Worm (Caenorhabditis elegans) whole organism, L2 larva: ENCODE data around the gene lin-37.

Source experiments
- C34F6.9 ChIP-seq: fragments of 150-350 bp; optimal IDR thresholded peaks from 2 replicates; lab custom pipeline; 2014; ENCODE audit warnings: missing biosample characterization, missing genetic modification characterization
- F13H6.1 ChIP-seq: sonication (generic microtip); optimal IDR thresholded peaks from 2 replicates; lab custom pipeline; 2016; ENCODE audit warnings: missing genetic modification characterization, missing compliant biosample characterization
- R02D3.7 ChIP-seq: fragments of 150-350 bp; optimal IDR thresholded peaks from 2 replicates; lab custom pipeline; 2014; ENCODE audit warnings: missing biosample characterization, missing genetic modification characterization
- ZK546.5 ChIP-seq: sonication (generic microtip); optimal IDR thresholded peaks from 2 replicates; lab custom pipeline; 2017; ENCODE audit warnings: missing biosample characterization, missing genetic modification characterization
- aly-2 ChIP-seq: fragments of 150-350 bp; optimal IDR thresholded peaks from 2 replicates; lab custom pipeline; 2014; ENCODE audit warnings: missing biosample characterization, missing genetic modification characterization
- ama-1 ChIP-seq: fragments of 150-350 bp; optimal IDR thresholded peaks from 2 replicates; lab custom pipeline; 2018; ENCODE audit warnings: inconsistent platforms
- blmp-1 ChIP-seq: sonication (generic microtip); optimal IDR thresholded peaks from 2 replicates; lab custom pipeline; 2017; ENCODE audit warnings: missing genetic modification characterization, mild to moderate bottlenecking, missing compliant biosample characterization, antibody characterized with exemption, moderate library complexity; ENCODE audit not compliant: insufficient read depth
- ceh-16 ChIP-seq: fragments of 150-350 bp; optimal IDR thresholded peaks from 2 replicates; lab custom pipeline; 2014; ENCODE audit warnings: missing biosample characterization, missing genetic modification characterization
- ceh-82 ChIP-seq: fragments of 150-350 bp; optimal IDR thresholded peaks from 2 replicates; lab custom pipeline; 2014; ENCODE audit warnings: missing biosample characterization, missing genetic modification characterization
- crh-2 ChIP-seq: sonication (generic microtip); optimal IDR thresholded peaks from 2 replicates; lab custom pipeline; 2017; ENCODE audit warnings: missing biosample characterization, missing genetic modification characterization
- egl-27 ChIP-seq: sonication (generic microtip); optimal IDR thresholded peaks from 3 replicates; lab custom pipeline; 2017; ENCODE audit warnings: missing biosample characterization, missing genetic modification reagents, missing genetic modification characterization
- elt-1 ChIP-seq: fragments of 150-350 bp; optimal IDR thresholded peaks from 2 replicates; lab custom pipeline; 2014; ENCODE audit warnings: missing biosample characterization, missing genetic modification characterization
- fos-1 ChIP-seq: fragments of 150-350 bp; optimal IDR thresholded peaks from 2 replicates; lab custom pipeline; 2014; ENCODE audit warnings: missing biosample characterization, missing genetic modification characterization
- gmeb-1 ChIP-seq: fragments of 150-350 bp; optimal IDR thresholded peaks from 2 replicates; lab custom pipeline; 2014; ENCODE audit warnings: missing biosample characterization, missing genetic modification characterization
- lin-11 ChIP-seq: fragments of 150-350 bp; sonication (generic microtip); optimal IDR thresholded peaks from 2 replicates; lab custom pipeline; 2014; ENCODE audit warnings: missing biosample characterization, missing genetic modification characterization, inconsistent platforms, mixed read lengths
- lin-13 ChIP-seq: fragments of 150-350 bp; optimal IDR thresholded peaks from 2 replicates; lab custom pipeline; 2014; ENCODE audit warnings: missing biosample characterization, missing genetic modification reagents, missing genetic modification characterization
- lin-39 ChIP-seq: fragments of 150-350 bp; optimal IDR thresholded peaks from 2 replicates; lab custom pipeline; 2014; ENCODE audit warnings: missing biosample characterization, missing genetic modification reagents, missing genetic modification characterization
- lsy-2 ChIP-seq, 2 experiments: fragments of 150-350 bp in 1 of 2; sonication (generic microtip) in 1 of 2; optimal IDR thresholded peaks; 2 replicates each; lab custom pipeline; 2014 to 2017; ENCODE audit warnings: missing biosample characterization in 2 of 2, missing genetic modification characterization in 2 of 2
- mab-5 ChIP-seq: fragments of 150-350 bp; optimal IDR thresholded peaks from 2 replicates; lab custom pipeline; 2014; ENCODE audit warnings: missing biosample characterization, missing genetic modification characterization
- mdl-1 ChIP-seq, 2 experiments: fragments of 150-350 bp in 1 of 2; sonication (generic microtip) in 1 of 2; optimal IDR thresholded peaks; 2 replicates each; lab custom pipeline; 2017; ENCODE audit warnings: missing biosample characterization in 2 of 2, missing genetic modification characterization in 2 of 2
- nhr-10 ChIP-seq: sonication (generic microtip); optimal IDR thresholded peaks from 2 replicates; lab custom pipeline; 2017; ENCODE audit warnings: missing biosample characterization, missing genetic modification characterization
- nhr-12 ChIP-seq: fragments of 150-350 bp; optimal IDR thresholded peaks from 2 replicates; lab custom pipeline; 2014; ENCODE audit warnings: missing biosample characterization, missing genetic modification characterization
- nhr-129 ChIP-seq: fragments of 150-350 bp; optimal IDR thresholded peaks from 2 replicates; lab custom pipeline; 2014; ENCODE audit warnings: missing biosample characterization, missing genetic modification characterization
- nhr-21 ChIP-seq: fragments of 150-350 bp; optimal IDR thresholded peaks from 2 replicates; lab custom pipeline; 2014; ENCODE audit warnings: missing biosample characterization, missing genetic modification characterization
- nhr-23 ChIP-seq: fragments of 150-350 bp; optimal IDR thresholded peaks from 2 replicates; lab custom pipeline; 2014; ENCODE audit warnings: missing biosample characterization, missing genetic modification reagents, missing genetic modification characterization
- nhr-237 ChIP-seq: fragments of 150-350 bp; optimal IDR thresholded peaks from 2 replicates; lab custom pipeline; 2014; ENCODE audit warnings: missing biosample characterization, missing genetic modification characterization
- nhr-25 ChIP-seq: fragments of 150-350 bp; sonication (generic microtip); optimal IDR thresholded peaks from 3 replicates; lab custom pipeline; 2014; ENCODE audit warnings: missing biosample characterization, missing genetic modification characterization
- nhr-6 ChIP-seq: fragments of 150-350 bp; optimal IDR thresholded peaks from 2 replicates; lab custom pipeline; 2014; ENCODE audit warnings: missing biosample characterization, missing genetic modification characterization
- nhr-77 ChIP-seq: fragments of 150-350 bp; optimal IDR thresholded peaks from 2 replicates; lab custom pipeline; 2014; ENCODE audit warnings: missing biosample characterization, missing genetic modification characterization
- peb-1 ChIP-seq: fragments of 150-350 bp; optimal IDR thresholded peaks from 2 replicates; lab custom pipeline; 2014; ENCODE audit warnings: missing biosample characterization, missing genetic modification characterization
- sem-4 ChIP-seq: fragments of 150-350 bp; optimal IDR thresholded peaks from 2 replicates; lab custom pipeline; 2014; ENCODE audit warnings: missing biosample characterization, missing genetic modification reagents, missing genetic modification characterization
- skn-1 ChIP-seq: sonication (generic microtip); optimal IDR thresholded peaks from 2 replicates; lab custom pipeline; 2017; ENCODE audit warnings: missing biosample characterization, missing genetic modification characterization
- sma-3 ChIP-seq: sonication (generic microtip); optimal IDR thresholded peaks from 2 replicates; lab custom pipeline; 2016; ENCODE audit warnings: missing genetic modification reagents, missing genetic modification characterization, missing compliant biosample characterization
- sma-9 ChIP-seq, 2 experiments: fragments of 150-350 bp in 1 of 2; sonication (generic microtip) in 1 of 2; optimal IDR thresholded peaks; 2 replicates each; lab custom pipeline; 2014 to 2016; ENCODE audit warnings: missing genetic modification characterization in 2 of 2, mild to moderate bottlenecking in 1 of 2, missing biosample characterization in 1 of 2, missing compliant biosample characterization in 1 of 2, missing genetic modification reagents in 1 of 2, moderate library complexity in 1 of 2
- snpc-4 ChIP-seq: fragments of 150-350 bp; optimal IDR thresholded peaks from 2 replicates; lab custom pipeline; 2014; ENCODE audit warnings: missing biosample characterization, missing genetic modification characterization
- unc-55 ChIP-seq: fragments of 150-350 bp; sonication (generic microtip); optimal IDR thresholded peaks from 3 replicates; lab custom pipeline; 2014; ENCODE audit warnings: missing biosample characterization, missing genetic modification reagents, missing genetic modification characterization
- zag-1 ChIP-seq: fragments of 150-350 bp; optimal IDR thresholded peaks from 2 replicates; lab custom pipeline; 2014; ENCODE audit warnings: missing biosample characterization, missing genetic modification characterization
- ztf-1 ChIP-seq: fragments of 200-800 bp; sonication (Bioruptor generic); conservative IDR thresholded peaks from 2 replicates; pipeline ENCODE4 v1.3.6; 2022; ENCODE audit warnings: missing genetic modification characterization, missing compliant biosample characterization
- ztf-11 ChIP-seq: sonication (generic microtip); optimal IDR thresholded peaks from 2 replicates; lab custom pipeline; 2017; ENCODE audit warnings: missing biosample characterization, missing genetic modification characterization
- ztf-4 ChIP-seq: fragments of 150-350 bp; optimal IDR thresholded peaks from 2 replicates; lab custom pipeline; 2014; ENCODE audit warnings: missing biosample characterization, missing genetic modification characterization

The lin-37 gene

ce11 chrIII:7072452-7072851 lies at the start of gene lin-37:
Gene lin-37, minus strand, starts transcription at chrIII:7072552.
- no peak for TF ChIP-seq elt-1
- TF ChIP-seq ztf-4 = no peak
- TF ChIP-seq nhr-10 = no peak
- no peak for TF ChIP-seq zag-1 (tag; lab: Kevin White, UChicago)
- no peak for TF ChIP-seq lin-11 (tag; lab: Kevin White, UChicago)
- no peak for TF ChIP-seq nhr-23 (tag; lab: Kevin White, UChicago)
- no peak for TF ChIP-seq peb-1 (tag; lab: Kevin White, UChicago)
- TF ChIP-seq egl-27 = no peak
- TF ChIP-seq C34F6.9 (tag; lab: Kevin White, UChicago) = no peak
- TF ChIP-seq ZK546.5 = no peak
- TF ChIP-seq F13H6.1 (tag; lab: Kevin White, UChicago) = no peak
- no peak for TF ChIP-seq mab-5
- TF ChIP-seq nhr-12 (tag; lab: Kevin White, UChicago) = no peak
- no peak for TF ChIP-seq ztf-1 (GFP tag; lab: Robert Waterston, UW)
- TF ChIP-seq lin-39 (tag; lab: Kevin White, UChicago) = no peak
- TF ChIP-seq sma-9 (GFP tag; optimal IDR thresholded peaks at IDR 0.05; lab: Kevin White, UChicago) = no peak
- no peak for TF ChIP-seq sma-9 (tag; optimal IDR thresholded peaks at IDR 0.05; lab: Kevin White, UChicago)
- TF ChIP-seq lin-13 (GFP tag; lab: Kevin White, UChicago) = no peak
- TF ChIP-seq nhr-77 (tag; lab: Kevin White, UChicago) = no peak

- TF ChIP-seq lsy-2 (tag; optimal IDR thresholded peaks at IDR 0.05; lab: Kevin White, UChicago) = peak in 1 of 2 experiments; percentile 28
- TF ChIP-seq skn-1 (tag; lab: Kevin White, UChicago) = no peak
- TF ChIP-seq fos-1 (tag; lab: Kevin White, UChicago) = peak; percentile 31
- TF ChIP-seq snpc-4 (tag; lab: Kevin White, UChicago) = no peak
- peak; percentile 89 for TF ChIP-seq sma-9 (GFP tag; optimal IDR thresholded peaks at IDR 0.05; lab: Kevin White, UChicago)
- no peak for TF ChIP-seq sma-9 (tag; optimal IDR thresholded peaks at IDR 0.05; lab: Kevin White, UChicago)
- peak; percentile 36 for TF ChIP-seq nhr-129 (tag; lab: Kevin White, UChicago)
- TF ChIP-seq crh-2 (tag; lab: Kevin White, UChicago) = peak; percentile 65
- no peak for TF ChIP-seq nhr-10
- TF ChIP-seq gmeb-1 = peak; percentile 21
- peak; percentile 32 for TF ChIP-seq nhr-21 (tag; lab: Kevin White, UChicago)
- TF ChIP-seq ztf-4 = no peak
- TF ChIP-seq nhr-25 (tag; lab: Kevin White, UChicago) = peak; percentile 58
- peak; percentile 76 for TF ChIP-seq egl-27
- peak; percentile 57 for TF ChIP-seq sma-3 (GFP tag; lab: Kevin White, UChicago)
Measured at ce11 chrIII:7120477-7120876, 48.1 kb upstream of the lin-37 start.

ce11 chrIII:7116615-7117252 lies 44.4 kb upstream of the lin-37 start:
- TF ChIP-seq nhr-6 (peak; percentile 86), crh-2 (tag; lab: Kevin White, UChicago) (peak; percentile 79), ztf-4 (peak; percentile 75), nhr-12 (tag; lab: Kevin White, UChicago) (no peak), ama-1 (lab: Kevin White, UChicago) (peak; percentile 7), nhr-25 (tag; lab: Kevin White, UChicago) (peak; percentile 89), fos-1 (tag; lab: Kevin White, UChicago) (peak; percentile 76), snpc-4 (tag; lab: Kevin White, UChicago) (peak; percentile 27), ceh-16 (tag; lab: Kevin White, UChicago) (no peak), mab-5 (no peak), nhr-237 (no peak), egl-27 (peak; percentile 91), lin-11 (tag; lab: Kevin White, UChicago) (no peak), sma-3 (GFP tag; lab: Kevin White, UChicago) (peak; percentile 74), lsy-2 (tag; optimal IDR thresholded peaks at IDR 0.05; lab: Kevin White, UChicago) (peak; percentile 25 to 69), sma-9 (GFP tag; optimal IDR thresholded peaks at IDR 0.05; lab: Kevin White, UChicago) (peak; percentile 81), sma-9 (tag; optimal IDR thresholded peaks at IDR 0.05; lab: Kevin White, UChicago) (no peak), unc-55 (GFP tag; lab: Kevin White, UChicago) (peak; percentile 61), C34F6.9 (tag; lab: Kevin White, UChicago) (peak; percentile 71), aly-2 (tag; lab: Kevin White, UChicago) (no peak), zag-1 (tag; lab: Kevin White, UChicago) (no peak), nhr-23 (tag; lab: Kevin White, UChicago) (no peak), mdl-1 (tag; optimal IDR thresholded peaks at IDR 0.05; lab: Kevin White, UChicago) (no peak), sem-4 (tag; lab: Kevin White, UChicago) (peak; percentile 60), nhr-129 (tag; lab: Kevin White, UChicago) (peak; percentile 78), ztf-11 (no peak), ceh-82 (tag; lab: Kevin White, UChicago) (no peak), lin-13 (GFP tag; lab: Kevin White, UChicago) (peak; percentile 64), nhr-10 (peak; percentile 35), F13H6.1 (tag; lab: Kevin White, UChicago) (peak; percentile 87), gmeb-1 (peak; percentile 21), blmp-1 (tag; lab: Kevin White, UChicago) (peak; percentile 74), nhr-21 (tag; lab: Kevin White, UChicago) (peak; percentile 76), R02D3.7 (tag; lab: Kevin White, UChicago) (no peak)
